Worm (Caenorhabditis elegans): ENCODE data around the gene srab-2.

The srab-2 gene

DNA sequence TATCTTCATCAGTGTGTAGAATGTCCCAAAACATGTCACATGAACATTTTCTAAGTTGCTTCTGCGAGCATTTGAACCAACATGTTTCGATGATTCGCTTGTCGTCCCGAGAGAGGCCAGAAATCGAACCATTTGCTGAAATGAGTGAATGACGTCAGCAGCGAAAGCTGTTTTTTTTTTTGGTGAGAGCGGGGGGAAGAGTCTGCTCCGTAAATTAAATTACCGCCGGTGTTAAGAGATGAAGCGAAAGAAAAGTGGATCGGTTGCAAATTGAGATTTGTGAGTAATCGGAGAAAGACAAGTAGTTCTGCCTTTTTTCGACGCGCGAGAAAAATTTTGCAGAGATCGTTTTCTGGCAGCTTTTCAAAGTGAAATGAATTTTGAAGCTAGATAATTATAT is 16.5 kb downstream of the srab-2 start:
- TF ChIP-seq mdl-1 (tag; optimal IDR thresholded peaks at IDR 0.05) (no peak), ztf-11 (tag; optimal IDR thresholded peaks at IDR 0.05) (no peak), eor-1 (tag; optimal IDR thresholded peaks at IDR 0.05) (no peak), sea-2 (GFP tag; optimal IDR thresholded peaks at IDR 0.05) (no peak), nhr-77 (tag; optimal IDR thresholded peaks at IDR 0.05) (no peak), lin-15B (tag; optimal IDR thresholded peaks at IDR 0.05) (no peak), unc-62 (GFP tag; optimal IDR thresholded peaks at IDR 0.05) (no peak), daf-12 (tag; optimal IDR thresholded peaks at IDR 0.05) (no peak), pha-4 (tag; optimal IDR thresholded peaks at IDR 0.05) (no peak), fos-1 (tag; optimal IDR thresholded peaks at IDR 0.05) (no peak), nhr-76 (tag; optimal IDR thresholded peaks at IDR 0.05) (no peak), lsy-12 (tag; optimal IDR thresholded peaks at IDR 0.05) (no peak), elt-1 (tag; optimal IDR thresholded peaks at IDR 0.05) (no peak), ceh-16 (tag; optimal IDR thresholded peaks at IDR 0.05) (no peak), egl-5 (tag; optimal IDR thresholded peaks at IDR 0.05) (no peak), nhr-11 (tag; optimal IDR thresholded peaks at IDR 0.05) (no peak), nhr-237 (tag; optimal IDR thresholded peaks at IDR 0.05) (no peak), pqm-1 (tag; optimal IDR thresholded peaks at IDR 0.05) (no peak), ama-1 (optimal IDR thresholded peaks at IDR 0.05) (no peak), nhr-67 (tag; optimal IDR thresholded peaks at IDR 0.05) (no peak)

- peak; percentile 22 for TF ChIP-seq nfya-1 (tag; optimal IDR thresholded peaks at IDR 0.05; ENCODE audit: insufficient read depth)
- TF ChIP-seq ceh-9 (tag; optimal IDR thresholded peaks at IDR 0.05), result no peak
- no peak for TF ChIP-seq nhr-43 (tag; optimal IDR thresholded peaks at IDR 0.05; ENCODE audit: poor library complexity, severe bottlenecking)
- no peak for TF ChIP-seq ztf-11 (tag; optimal IDR thresholded peaks at IDR 0.05)
- no peak for TF ChIP-seq mml-1 (tag; optimal IDR thresholded peaks at IDR 0.05)
- TF ChIP-seq jun-1 (tag; optimal IDR thresholded peaks at IDR 0.05), result no peak
- no peak for TF ChIP-seq nhr-11 (tag; optimal IDR thresholded peaks at IDR 0.05)
- TF ChIP-seq ZK546.5 (tag; optimal IDR thresholded peaks at IDR 0.05), result no peak
- TF ChIP-seq lsy-12 (tag; optimal IDR thresholded peaks at IDR 0.05), result no peak
- no peak for TF ChIP-seq pqm-1 (tag; optimal IDR thresholded peaks at IDR 0.05)
- TF ChIP-seq nhr-237 (tag; optimal IDR thresholded peaks at IDR 0.05), result no peak
- no peak for TF ChIP-seq eor-1 (tag; optimal IDR thresholded peaks at IDR 0.05)
- TF ChIP-seq fkh-2 (tag; optimal IDR thresholded peaks at IDR 0.05), result no peak
- TF ChIP-seq hmg-11 (tag; optimal IDR thresholded peaks at IDR 0.05), result no peak
- no peak for TF ChIP-seq nhr-23 (tag; optimal IDR thresholded peaks at IDR 0.05)
- no peak for TF ChIP-seq skn-1 (tag; optimal IDR thresholded peaks at IDR 0.05)
- no peak for TF ChIP-seq zag-1 (tag; optimal IDR thresholded peaks at IDR 0.05)
- peak; percentile 26 for TF ChIP-seq lin-39 (tag; optimal IDR thresholded peaks at IDR 0.05)
- TF ChIP-seq lin-15B (tag; optimal IDR thresholded peaks at IDR 0.05), result no peak
- peak; percentile 28 for TF ChIP-seq pha-4 (tag; optimal IDR thresholded peaks at IDR 0.05)
- TF ChIP-seq elt-3 (tag; optimal IDR thresholded peaks at IDR 0.05), result no peak
- no peak for TF ChIP-seq nhr-28 (tag; optimal IDR thresholded peaks at IDR 0.05)
- TF ChIP-seq ceh-28 (tag; optimal IDR thresholded peaks at IDR 0.05), result peak; percentile 3
- no peak for TF ChIP-seq nhr-77 (tag; optimal IDR thresholded peaks at IDR 0.05)
- no peak for TF ChIP-seq aly-2 (tag; optimal IDR thresholded peaks at IDR 0.05)
- TF ChIP-seq fos-1 (tag; optimal IDR thresholded peaks at IDR 0.05), result no peak
- no peak for TF ChIP-seq nhr-25 (tag; optimal IDR thresholded peaks at IDR 0.05)
- no peak for TF ChIP-seq nhr-67 (tag; optimal IDR thresholded peaks at IDR 0.05)
- no peak for TF ChIP-seq snpc-4 (tag; optimal IDR thresholded peaks at IDR 0.05)
- TF ChIP-seq elt-1 (tag; optimal IDR thresholded peaks at IDR 0.05), result no peak
- TF ChIP-seq ama-1 (optimal IDR thresholded peaks at IDR 0.05), result no peak
- no peak for TF ChIP-seq unc-62 (GFP tag; optimal IDR thresholded peaks at IDR 0.05)
- TF ChIP-seq ceh-16 (tag; optimal IDR thresholded peaks at IDR 0.05), result no peak
- TF ChIP-seq nhr-12 (tag; optimal IDR thresholded peaks at IDR 0.05), result no peak
Measured at ce11 chrV:5086919-5087404, 17.9 kb downstream of the srab-2 start, which contains the start of gene Y58A7A.5. Gene Y58A7A.5 (minus strand): TSS chrV:5086969.

DNA sequence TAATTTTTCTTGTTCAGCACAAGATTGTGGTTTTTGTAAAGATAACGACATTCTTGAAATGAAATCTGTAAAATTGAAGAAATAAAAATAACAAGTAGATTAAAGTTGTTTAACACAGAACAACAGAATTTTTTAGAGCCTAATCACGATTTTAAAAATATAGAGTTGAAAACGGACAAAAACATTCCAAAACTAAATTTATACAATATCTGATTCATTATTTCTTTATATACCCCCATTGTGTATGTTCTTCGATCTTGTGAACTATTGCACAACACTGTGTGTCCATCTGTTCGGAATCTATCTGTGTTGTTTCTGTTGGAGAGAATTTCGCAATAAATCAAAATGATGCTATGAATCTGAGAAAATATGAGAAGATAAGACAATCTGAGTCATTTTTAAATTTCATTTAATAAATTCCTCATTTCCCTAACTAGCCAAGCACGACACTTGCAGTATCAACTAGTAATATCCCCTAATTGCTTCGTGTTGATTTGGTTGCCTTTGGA is 19.8 kb downstream of the srab-2 start, which contains the start of gene Y58A7A.4:
Gene Y58A7A.4, minus strand, starts transcription at position 51 of the 509 bp plus-strand sequence.
- TF ChIP-seq sea-2 (GFP tag; optimal IDR thresholded peaks at IDR 0.05), result no peak
- no peak for TF ChIP-seq nhr-237 (tag; optimal IDR thresholded peaks at IDR 0.05)
- TF ChIP-seq skn-1 (tag; optimal IDR thresholded peaks at IDR 0.05), result no peak
- no peak for TF ChIP-seq elt-1 (tag; optimal IDR thresholded peaks at IDR 0.05)
- no peak for TF ChIP-seq nhr-77 (tag; optimal IDR thresholded peaks at IDR 0.05)
- TF ChIP-seq pha-4 (tag; optimal IDR thresholded peaks at IDR 0.05), result no peak
- no peak for TF ChIP-seq fkh-10 (GFP tag; optimal IDR thresholded peaks at IDR 0.05)
- no peak for TF ChIP-seq ceh-28 (tag; optimal IDR thresholded peaks at IDR 0.05)
- TF ChIP-seq unc-62 (GFP tag; optimal IDR thresholded peaks at IDR 0.05), result no peak

Data from whole organism, L3 larva.